Fruit fly (Drosophila melanogaster): ENCODE measurements around the gene Ndc80.
A peak's percentile ranks its signal among the peaks of the same experiment; 100 is the strongest.

- TF ChIP-seq CG5204 (GFP tag; optimal IDR thresholded peaks at IDR 0.05): peak; percentile 69
- peak; percentile 63 for TF ChIP-seq CG33017 (tag; optimal IDR thresholded peaks at IDR 0.05)
- no peak for TF ChIP-seq Mnt (GFP tag; optimal IDR thresholded peaks at IDR 0.05)
- TF ChIP-seq Hr96 (GFP tag; optimal IDR thresholded peaks at IDR 0.05): peak; percentile 79
- no peak for TF ChIP-seq pad (GFP tag; optimal IDR thresholded peaks at IDR 0.05)
- TF ChIP-seq cic (GFP tag; optimal IDR thresholded peaks at IDR 0.05): no peak
- peak; percentile 17 for TF ChIP-seq Crg-1 (GFP tag; optimal IDR thresholded peaks at IDR 0.05)
- TF ChIP-seq toe (GFP tag; optimal IDR thresholded peaks at IDR 0.05): peak; percentile 16
- peak; percentile 42 for TF ChIP-seq CG7045 (GFP tag; optimal IDR thresholded peaks at IDR 0.05)
- TF ChIP-seq CG7101 (tag; optimal IDR thresholded peaks at IDR 0.05): peak; percentile 85
- peak; percentile 42 for TF ChIP-seq tj (GFP tag; optimal IDR thresholded peaks at IDR 0.05)
- TF ChIP-seq ovo (GFP tag; optimal IDR thresholded peaks at IDR 0.05): no peak
These were observed 29.4 kb upstream of the Ndc80 start for dm6 chrX:13641115-13641890.
